Worm (Caenorhabditis elegans): ENCODE measurements around the gene dyrb-1.

- no peak for TF ChIP-seq sea-2 (GFP tag; IDR thresholded peaks at IDR 0.05)
- no peak for TF ChIP-seq lin-54 (GFP tag; optimal IDR thresholded peaks at IDR 0.05)
- no peak for TF ChIP-seq ama-1 (optimal IDR thresholded peaks at IDR 0.05)
- no peak for TF ChIP-seq ama-1 (GFP tag; optimal IDR thresholded peaks at IDR 0.05)
- TF ChIP-seq egl-44 (GFP tag; IDR thresholded peaks at IDR 0.05), result no peak
- no peak for TF ChIP-seq mcd-1 (GFP tag; IDR thresholded peaks at IDR 0.05)
- TF ChIP-seq pbrm-1 (GFP tag; IDR thresholded peaks at IDR 0.05), result no peak
- no peak for TF ChIP-seq lsy-27 (tag; optimal IDR thresholded peaks at IDR 0.05; ENCODE audit: borderline replicate concordance, insufficient read depth)
- TF ChIP-seq him-1 (tag; optimal IDR thresholded peaks at IDR 0.05), result no peak
- no peak for TF ChIP-seq F37B4.10 (GFP tag; IDR thresholded peaks at IDR 0.05)
- no peak for TF ChIP-seq unc-62 (GFP tag; optimal IDR thresholded peaks at IDR 0.05)
- no peak for TF ChIP-seq F49E8.2 (tag; optimal IDR thresholded peaks at IDR 0.05; ENCODE audit: insufficient read depth)
- no peak for TF ChIP-seq snpc-4 (GFP tag; optimal IDR thresholded peaks at IDR 0.05)
- TF ChIP-seq snpc-4 (tag; optimal IDR thresholded peaks at IDR 0.05), result no peak
- TF ChIP-seq akir-1 (GFP tag; optimal IDR thresholded peaks at IDR 0.05), result no peak
Observed at ce11 chrII:9064437-9064836, 42.5 kb downstream of the dyrb-1 start.
